Worm (Caenorhabditis elegans) whole organism, L4/young adult: Measurements from ENCODE around the gene C38C6.3.

Experiments
- W03F9.2 ChIP-seq: fragments of 150-350 bp; optimal IDR thresholded peaks from 2 replicates; lab custom pipeline; 2014; ENCODE audit warnings: missing biosample characterization, missing genetic modification characterization
- him-1 ChIP-seq: sonication (generic microtip); optimal IDR thresholded peaks from 2 replicates; lab custom pipeline; 2016; ENCODE audit warnings: missing genotype, missing genetic modification reagents, missing genetic modification characterization, missing compliant biosample characterization

DNA sequence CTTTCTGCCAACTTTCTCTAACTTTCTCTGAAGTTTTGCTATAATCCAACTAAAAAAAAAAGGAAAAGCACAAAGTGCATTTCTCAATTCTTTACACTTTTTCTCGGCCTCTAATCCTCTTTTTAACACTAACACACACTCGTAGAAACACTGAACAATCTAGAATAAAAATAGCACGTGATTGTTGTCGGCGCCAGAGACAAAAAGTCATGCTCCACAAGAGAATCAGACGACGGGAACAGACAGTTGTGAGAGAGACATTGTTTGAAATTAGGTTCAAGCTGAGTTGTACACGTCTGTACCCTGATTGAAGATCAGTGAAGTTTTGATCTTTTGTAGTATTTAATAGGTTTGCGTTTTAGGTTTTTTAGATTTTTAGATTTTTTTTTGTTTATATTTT lies 34.6 kb upstream of the C38C6.3 start:
- TF ChIP-seq him-1 (tag; lab: Kevin White, UChicago) = no peak
- no peak for TF ChIP-seq W03F9.2 (tag; lab: Kevin White, UChicago)
